Fruit fly (Drosophila melanogaster) whole organism, embryonic: ENCODE data around the gene CG15247.

ENCODE experiments used
- Antp ChIP-seq: fragments of 200-800 bp; sonication (Bioruptor generic); optimal IDR thresholded peaks from 3 replicates; lab custom pipeline; 2016; ENCODE audit warnings: missing biosample characterization, missing genetic modification characterization
- Atf3 ChIP-seq: fragments of 200-800 bp; sonication (Bioruptor generic); optimal IDR thresholded peaks from 3 replicates; lab custom pipeline; 2016; ENCODE audit warnings: missing biosample characterization, missing genetic modification characterization
- Bteb2 ChIP-seq: fragments of 200-800 bp; sonication (Bioruptor generic); optimal IDR thresholded peaks from 2 replicates; lab custom pipeline; 2016; ENCODE audit warnings: missing biosample characterization, missing genetic modification characterization
- C15 ChIP-seq: fragments of 200-800 bp; sonication (Bioruptor generic); IDR thresholded peaks from 3 replicates; pipeline ENCODE4 v1.3.6; 2022; ENCODE audit warnings: missing biosample characterization, missing genetic modification characterization
- CG10959 ChIP-seq: fragments of 200-800 bp; sonication (Bioruptor generic); IDR thresholded peaks from 2 replicates; pipeline ENCODE4 v1.3.6; 2022; ENCODE audit warnings: missing biosample characterization, missing genetic modification characterization
- CG12071 ChIP-seq: fragments of 200-800 bp; sonication (Bioruptor generic); optimal IDR thresholded peaks from 3 replicates; lab custom pipeline; 2018; ENCODE audit warnings: missing biosample characterization, mild to moderate bottlenecking, missing genetic modification characterization
- CG12236 ChIP-seq: fragments of 200-800 bp; sonication (Bioruptor generic); optimal IDR thresholded peaks from 2 replicates; lab custom pipeline; 2016; ENCODE audit warnings: missing biosample characterization, missing genetic modification characterization
- CG12299 ChIP-seq: fragments of 200-800 bp; sonication (Bioruptor generic); optimal IDR thresholded peaks from 2 replicates; lab custom pipeline; 2018; ENCODE audit warnings: missing biosample characterization, mild to moderate bottlenecking, missing genetic modification characterization
- CG17568 ChIP-seq: fragments of 200-800 bp; sonication (Bioruptor generic); optimal IDR thresholded peaks from 2 replicates; lab custom pipeline; 2018; ENCODE audit warnings: missing biosample characterization, mild to moderate bottlenecking, missing genetic modification characterization, moderate library complexity
- CG31388 ChIP-seq: fragments of 200-800 bp; sonication (Bioruptor generic); optimal IDR thresholded peaks from 2 replicates; lab custom pipeline; 2016; ENCODE audit warnings: missing biosample characterization, missing genetic modification characterization
- CG3838 ChIP-seq: fragments of 200-800 bp; sonication (Bioruptor generic); optimal IDR thresholded peaks from 3 replicates; lab custom pipeline; 2016; ENCODE audit warnings: missing biosample characterization, missing genetic modification characterization
- CG3847 ChIP-seq: fragments of 200-800 bp; sonication (Bioruptor generic); IDR thresholded peaks from 2 replicates; pipeline ENCODE4 v1.3.6; 2022; ENCODE audit warnings: missing biosample characterization, missing genetic modification characterization
- CG4360 ChIP-seq: fragments of 200-800 bp; sonication (Bioruptor generic); IDR thresholded peaks from 2 replicates; pipeline ENCODE4 v1.3.6; 2022; ENCODE audit warnings: missing biosample characterization, missing genetic modification characterization
- CG5180 ChIP-seq: fragments of 200-800 bp; sonication (Bioruptor generic); optimal IDR thresholded peaks from 3 replicates; lab custom pipeline; 2017; ENCODE audit warnings: missing biosample characterization, missing genetic modification characterization, mild to moderate bottlenecking, moderate library complexity, missing genetic modification reagents
- CG6683 ChIP-seq: fragments of 200-800 bp; sonication (Bioruptor generic); optimal IDR thresholded peaks from 2 replicates; lab custom pipeline; 2017; ENCODE audit warnings: missing biosample characterization, mild to moderate bottlenecking, missing genetic modification characterization, missing genetic modification reagents
- CG8281 ChIP-seq: fragments of 200-800 bp; sonication (Bioruptor generic); optimal IDR thresholded peaks from 2 replicates; lab custom pipeline; 2018; ENCODE audit warnings: missing biosample characterization, mild to moderate bottlenecking, missing genetic modification characterization, moderate library complexity
- CG9215 ChIP-seq: fragments of 200-800 bp; sonication (Bioruptor generic); IDR thresholded peaks from 2 replicates; pipeline ENCODE4 v1.3.6; 2022; ENCODE audit warnings: missing biosample characterization, missing genetic modification characterization
- Dip3 ChIP-seq: fragments of 200-800 bp; sonication (Bioruptor generic); optimal IDR thresholded peaks from 3 replicates; lab custom pipeline; 2016; ENCODE audit warnings: missing biosample characterization, missing genetic modification characterization
- Elba2 ChIP-seq: fragments of 200-800 bp; sonication (Bioruptor generic); optimal IDR thresholded peaks from 3 replicates; lab custom pipeline; 2016; ENCODE audit warnings: missing biosample characterization, missing genetic modification characterization
- Ets65A ChIP-seq: fragments of 200-800 bp; sonication (Bioruptor generic); peaks from one replicate; lab custom pipeline; 2016; ENCODE audit warnings: missing biosample characterization, missing genetic modification characterization
- HmgZ ChIP-seq: fragments of 200-800 bp; sonication (Bioruptor generic); optimal IDR thresholded peaks from 2 replicates; lab custom pipeline; 2018; ENCODE audit warnings: missing biosample characterization, mild to moderate bottlenecking, missing genetic modification characterization
- Hr3 ChIP-seq: fragments of 200-800 bp; sonication (Bioruptor generic); optimal IDR thresholded peaks from 3 replicates; lab custom pipeline; 2016; ENCODE audit warnings: missing biosample characterization, missing genetic modification characterization
- Hr78 ChIP-seq, 2 experiments: fragments of 200-800 bp in 1 of 2; fragments of >200 bp in 1 of 2; sonication (Bioruptor generic) in 1 of 2; optimal IDR thresholded peaks; 2 replicates each; lab custom pipeline; 2017 to 2019; ENCODE audit warnings: missing biosample characterization in 2 of 2, missing genetic modification characterization in 2 of 2, mild to moderate bottlenecking in 1 of 2, moderate library complexity in 1 of 2
- Mad ChIP-seq: fragments of 200-800 bp; sonication (Bioruptor generic); optimal IDR thresholded peaks from 2 replicates; lab custom pipeline; 2016; ENCODE audit warnings: missing biosample characterization, missing genetic modification characterization
- Neu2 ChIP-seq: fragments of 200-800 bp; sonication (Bioruptor generic); optimal IDR thresholded peaks from 3 replicates; lab custom pipeline; 2016; ENCODE audit warnings: missing biosample characterization, missing genetic modification characterization, borderline replicate concordance
- Poxn ChIP-seq: fragments of 200-800 bp; sonication (Bioruptor generic); IDR thresholded peaks from 2 replicates; pipeline ENCODE4 v1.3.6; 2022; ENCODE audit warnings: missing biosample characterization, missing genetic modification characterization
- Six4 ChIP-seq: fragments of 200-800 bp; sonication (Bioruptor generic); optimal IDR thresholded peaks from 2 replicates; lab custom pipeline; 2016; ENCODE audit warnings: missing biosample characterization, missing genetic modification characterization
- Usf ChIP-seq: fragments of 200-800 bp; sonication (Bioruptor generic); optimal IDR thresholded peaks from 2 replicates; lab custom pipeline; 2017; ENCODE audit warnings: missing genotype, missing biosample characterization, missing genetic modification characterization
- Xbp1 ChIP-seq: fragments of 200-800 bp; sonication (Bioruptor generic); optimal IDR thresholded peaks from 3 replicates; lab custom pipeline; 2016; ENCODE audit warnings: missing biosample characterization, mild to moderate bottlenecking, missing genetic modification characterization
- Xrp1 ChIP-seq: fragments of 200-800 bp; sonication (Bioruptor generic); IDR thresholded peaks from 2 replicates; pipeline ENCODE4 v1.3.6; 2022; ENCODE audit warnings: missing biosample characterization, missing genetic modification characterization
- abd-A ChIP-seq: fragments of 200-800 bp; sonication (Bioruptor generic); optimal IDR thresholded peaks from 3 replicates; lab custom pipeline; 2019; ENCODE audit warnings: missing biosample characterization, mild to moderate bottlenecking, missing genetic modification characterization, moderate library complexity
- bigmax ChIP-seq: fragments of 200-800 bp; sonication (Bioruptor generic); optimal IDR thresholded peaks from 2 replicates; lab custom pipeline; 2018; ENCODE audit warnings: missing biosample characterization, mild to moderate bottlenecking, missing genetic modification characterization
- cato ChIP-seq: fragments of 200-800 bp; sonication (Bioruptor generic); optimal IDR thresholded peaks from 2 replicates; lab custom pipeline; 2016; ENCODE audit warnings: missing biosample characterization, missing genetic modification characterization, borderline replicate concordance
- caup ChIP-seq: fragments of 200-800 bp; sonication (Bioruptor generic); optimal IDR thresholded peaks from 3 replicates; lab custom pipeline; 2017; ENCODE audit warnings: missing biosample characterization, mild to moderate bottlenecking, missing genetic modification characterization, moderate library complexity; ENCODE audit not compliant: severe bottlenecking
- cwo ChIP-seq: fragments of 200-800 bp; sonication (Bioruptor generic); optimal IDR thresholded peaks from 3 replicates; lab custom pipeline; 2017; ENCODE audit warnings: missing biosample characterization, missing genetic modification characterization, mild to moderate bottlenecking, moderate library complexity, missing genetic modification reagents
- danr ChIP-seq: fragments of 200-800 bp; sonication (Bioruptor generic); IDR thresholded peaks from 2 replicates; pipeline ENCODE4 v1.3.6; 2022; ENCODE audit warnings: missing biosample characterization, missing genetic modification characterization
- dmrt11E ChIP-seq: fragments of 200-800 bp; sonication (Bioruptor generic); optimal IDR thresholded peaks from 3 replicates; lab custom pipeline; 2018; ENCODE audit warnings: missing biosample characterization, mild to moderate bottlenecking, missing genetic modification characterization, moderate library complexity
- ems ChIP-seq: fragments of 200-800 bp; sonication (Bioruptor generic); optimal IDR thresholded peaks from 3 replicates; lab custom pipeline; 2016; ENCODE audit warnings: missing biosample characterization, missing genetic modification characterization
- fd3F ChIP-seq: fragments of 200-800 bp; sonication (Bioruptor generic); optimal IDR thresholded peaks from 2 replicates; lab custom pipeline; 2018; ENCODE audit warnings: missing biosample characterization, mild to moderate bottlenecking, missing genetic modification characterization, moderate library complexity
- grau ChIP-seq: fragments of 200-800 bp; optimal IDR thresholded peaks from 3 replicates; lab custom pipeline; 2019; ENCODE audit warnings: missing biosample characterization, mild to moderate bottlenecking, missing genetic modification characterization, moderate library complexity
- inv ChIP-seq: fragments of 200-800 bp; sonication (Bioruptor generic); IDR thresholded peaks from 2 replicates; pipeline ENCODE4 v1.3.6; 2022; ENCODE audit warnings: missing biosample characterization, missing genetic modification characterization; ENCODE audit not compliant: partially characterized antibody
- knrl ChIP-seq: fragments of 200-800 bp; sonication (Bioruptor generic); IDR thresholded peaks from 3 replicates; pipeline ENCODE4 v1.3.6; 2022; ENCODE audit warnings: missing biosample characterization, missing genetic modification characterization; ENCODE audit not compliant: partially characterized antibody
- nmo ChIP-seq: fragments of 200-800 bp; sonication (Bioruptor generic); optimal IDR thresholded peaks from 2 replicates; lab custom pipeline; 2018; ENCODE audit warnings: missing biosample characterization, mild to moderate bottlenecking, missing genetic modification characterization, moderate library complexity
- scrt ChIP-seq: fragments of 200-800 bp; sonication (Bioruptor generic); optimal IDR thresholded peaks from 2 replicates; lab custom pipeline; 2018; ENCODE audit warnings: missing biosample characterization, mild to moderate bottlenecking, missing genetic modification characterization, moderate library complexity
- sqz ChIP-seq: fragments of 200-800 bp; sonication (Bioruptor generic); optimal IDR thresholded peaks from 3 replicates; lab custom pipeline; 2018; ENCODE audit warnings: missing biosample characterization, mild to moderate bottlenecking, missing genetic modification characterization
- tna ChIP-seq: fragments of 200-800 bp; sonication (Bioruptor generic); IDR thresholded peaks from 2 replicates; pipeline ENCODE4 v1.3.6; 2022; ENCODE audit warnings: missing biosample characterization, missing genetic modification characterization; ENCODE audit not compliant: partially characterized antibody
- toy ChIP-seq: fragments of 200-800 bp; sonication (Bioruptor generic); IDR thresholded peaks from 2 replicates; pipeline ENCODE4 v1.3.6; 2022; ENCODE audit warnings: missing biosample characterization, missing genetic modification characterization

The CG15247 gene

dm6 chrX:9875948-9876853 lies at the start of gene CG15247 (continued):
- TF ChIP-seq Mad (GFP tag; lab: Kevin White, UChicago) = peak; percentile 22
- peak; percentile 54; the same call in 1 of the 2 replicates for TF ChIP-seq danr (GFP tag; lab: Robert Waterston, UW)
- TF ChIP-seq CG8281 = peak; percentile 56
- peak; percentile 78 for TF ChIP-seq CG3847
- TF ChIP-seq ems (GFP tag; lab: Kevin White, UChicago) = peak; percentile 47
- TF ChIP-seq tna = 0 out of 2 replicates have a peak, but pooled peaks have one; percentile 12
- peak; percentile 79 for TF ChIP-seq CG9215
- peak; percentile 48 for TF ChIP-seq Hr3 (GFP tag; lab: Kevin White, UChicago)
- TF ChIP-seq CG10959 (GFP tag; lab: Robert Waterston, UW) = 0 out of 2 replicates have a peak, but pooled peaks have one; percentile 26
- peak; percentile 71 for TF ChIP-seq Dip3
- TF ChIP-seq CG5180 (GFP tag; lab: Kevin White, UChicago) = peak; percentile 33
- peak; percentile 37 for TF ChIP-seq Usf
- no peak for TF ChIP-seq CG3838 (GFP tag; lab: Kevin White, UChicago)
- TF ChIP-seq C15 (GFP tag; lab: Robert Waterston, UW) = peak; percentile 54; the same call in 1 of the 3 replicates
- peak; percentile 0 for TF ChIP-seq CG17568 (GFP tag; lab: Kevin White, UChicago)
- TF ChIP-seq sqz (GFP tag; lab: Kevin White, UChicago) = peak; percentile 51
- peak; percentile 25; the same call in 1 of the 2 replicates for TF ChIP-seq CG4360
- peak; percentile 13 for TF ChIP-seq CG12236 (GFP tag; lab: Kevin White, UChicago)
- peak; percentile 49 for TF ChIP-seq HmgZ (tag; lab: Kevin White, UChicago)
- no peak for TF ChIP-seq bigmax
- peak; percentile 40 for TF ChIP-seq Ets65A (GFP tag; lab: Kevin White, UChicago)
- TF ChIP-seq Antp = peak; percentile 62
- peak; percentile 77 for TF ChIP-seq Xbp1 (GFP tag; lab: Kevin White, UChicago)
- TF ChIP-seq CG31388 = peak; percentile 1
- TF ChIP-seq cato (GFP tag; lab: Kevin White, UChicago) = peak; percentile 14
- TF ChIP-seq Bteb2 (GFP tag; lab: Kevin White, UChicago) = peak; percentile 56
- peak; percentile 83 for TF ChIP-seq Xrp1 (GFP tag; lab: Robert Waterston, UW)
- TF ChIP-seq caup (GFP tag; lab: Kevin White, UChicago) = peak; percentile 50
- no peak for TF ChIP-seq Poxn (GFP tag; lab: Robert Waterston, UW)
- TF ChIP-seq Hr78 (GFP tag; optimal IDR thresholded peaks at IDR 0.05; lab: Kevin White, UChicago) = peak in 1 of 2 experiments; percentile 41
- no peak for TF ChIP-seq abd-A (tag; lab: Kevin White, UChicago)
- no peak for TF ChIP-seq Neu2 (GFP tag; lab: Kevin White, UChicago)
- peak; percentile 89 for TF ChIP-seq grau
- TF ChIP-seq cwo (GFP tag; lab: Kevin White, UChicago) = peak; percentile 41
- TF ChIP-seq fd3F (GFP tag; lab: Kevin White, UChicago) = peak; percentile 65
- peak; percentile 37 for TF ChIP-seq CG12071 (GFP tag; lab: Kevin White, UChicago)
- peak; percentile 63 for TF ChIP-seq dmrt11E (tag; lab: Kevin White, UChicago)
- peak; percentile 11 for TF ChIP-seq Atf3
- TF ChIP-seq inv (GFP tag; lab: Robert Waterston, UW) = no peak
- TF ChIP-seq nmo (GFP tag; lab: Kevin White, UChicago) = peak; percentile 82
- peak; percentile 47 for TF ChIP-seq scrt (GFP tag; lab: Kevin White, UChicago)
- no peak for TF ChIP-seq Elba2 (GFP tag; lab: Kevin White, UChicago)
- peak; percentile 37 for TF ChIP-seq CG12299 (tag; lab: Kevin White, UChicago)
- no peak for TF ChIP-seq knrl (GFP tag; lab: Robert Waterston, UW)
- TF ChIP-seq CG6683 (GFP tag; lab: Kevin White, UChicago) = no peak
- TF ChIP-seq Six4 (GFP tag; lab: Kevin White, UChicago) = peak; percentile 54
- 0 out of 2 replicates have a peak, but pooled peaks have one; percentile 24 for TF ChIP-seq toy (GFP tag; lab: Robert Waterston, UW)
